Worm (Caenorhabditis elegans) whole organism, late embryonic: ENCODE results near the gene F54B3.2.

Source experiments
- K09A11.1 ChIP-seq: sonication (generic microtip); optimal IDR thresholded peaks from 2 replicates; lab custom pipeline; 2017; ENCODE audit warnings: antibody characterized with exemption, mild to moderate bottlenecking, missing genetic modification characterization, missing compliant biosample characterization; ENCODE audit not compliant: insufficient read depth
- ceh-19 ChIP-seq: fragments of 200-800 bp; sonication (Bioruptor generic); optimal IDR thresholded peaks from 2 replicates; lab custom pipeline; 2018; ENCODE audit warnings: mild to moderate bottlenecking, missing genetic modification characterization, missing compliant biosample characterization
- ceh-30 ChIP-seq: fragments of 150-350 bp; optimal IDR thresholded peaks from 2 replicates; lab custom pipeline; 2014; ENCODE audit warnings: missing biosample characterization, missing genetic modification characterization
- fkh-10 ChIP-seq: fragments of 150-350 bp; optimal IDR thresholded peaks from 2 replicates; lab custom pipeline; 2014; ENCODE audit warnings: missing biosample characterization, missing genetic modification reagents, missing genetic modification characterization
- unc-86 ChIP-seq: sonication (generic microtip); optimal IDR thresholded peaks from 2 replicates; lab custom pipeline; 2016; ENCODE audit warnings: missing genetic modification characterization, missing compliant biosample characterization

ce11 chrII:10230972-10231371 lies 39.0 kb downstream of the F54B3.2 start, which contains the start of gene T01E8.8:
- TF ChIP-seq ceh-19 (GFP tag; lab: Kevin White, UChicago), result no peak
- no peak for TF ChIP-seq ceh-30 (tag; lab: Kevin White, UChicago)
- no peak for TF ChIP-seq unc-86 (tag; lab: Kevin White, UChicago)
- TF ChIP-seq K09A11.1 (tag; lab: Kevin White, UChicago), result no peak
- TF ChIP-seq fkh-10 (GFP tag; lab: Kevin White, UChicago), result no peak
